Worm (Caenorhabditis elegans): ENCODE results near the gene T07H3.7.

DNA sequence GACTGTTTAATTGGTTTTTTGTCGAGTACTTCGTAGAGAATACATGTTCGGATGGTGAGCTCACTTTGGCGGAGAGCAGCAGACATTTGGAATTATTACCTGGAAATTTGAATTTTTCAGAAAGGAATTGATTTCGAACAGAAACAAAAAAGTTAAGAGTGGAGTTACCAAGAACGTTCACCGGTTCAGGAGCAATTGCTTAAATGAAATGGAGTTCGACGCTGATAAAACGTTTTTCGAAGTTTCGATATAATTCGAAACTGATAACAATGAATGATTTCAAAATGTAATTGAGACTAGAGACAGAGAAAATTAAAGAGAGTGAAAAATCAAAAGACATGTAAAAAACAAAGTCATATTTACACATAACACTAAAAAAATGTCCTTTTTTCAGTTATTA, 20.9 kb upstream of the T07H3.7 start, which contains the start of gene fbxa-163:
- TF ChIP-seq him-1 (tag; optimal IDR thresholded peaks at IDR 0.05) (no peak), dao-5 (tag; optimal IDR thresholded peaks at IDR 0.05) (no peak)
